Fruit fly (Drosophila melanogaster) whole organism, larva: ENCODE results near the gene Hel25E.

Experiments used
- noc ChIP-seq: fragments of 200-800 bp; sonication (Bioruptor generic); optimal IDR thresholded peaks from 3 replicates; lab custom pipeline; 2019; ENCODE audit warnings: missing biosample characterization, mild to moderate bottlenecking, missing genetic modification characterization, moderate library complexity

Gene Hel25E

dm6 chr2L:5499458-5499857, 42.7 kb downstream of the Hel25E start:
- TF ChIP-seq noc (tag; lab: Kevin White, UChicago) = no peak

- TF ChIP-seq noc (tag; lab: Kevin White, UChicago) = no peak
Measured at dm6 chr2L:5496468-5497093, 45.5 kb downstream of the Hel25E start.

- no peak for TF ChIP-seq noc (tag; lab: Kevin White, UChicago)
Measured at dm6 chr2L:5494808-5495356, 47.2 kb downstream of the Hel25E start.

- no peak for TF ChIP-seq noc (tag; lab: Kevin White, UChicago)
Measured at dm6 chr2L:5493907-5494404, 48.2 kb downstream of the Hel25E start.

- no peak for TF ChIP-seq noc (tag; lab: Kevin White, UChicago)
Measured at dm6 chr2L:5492924-5493323, 49.2 kb downstream of the Hel25E start.

- no peak for TF ChIP-seq noc (tag; lab: Kevin White, UChicago)
Measured at dm6 chr2L:5491220-5491619, 50.9 kb downstream of the Hel25E start.

dm6 chr2L:5489757-5490359, 52.3 kb downstream of the Hel25E start:
- no peak for TF ChIP-seq noc (tag; lab: Kevin White, UChicago)
